Fruit fly (Drosophila melanogaster) whole organism, embryonic: ENCODE results near the gene sphe.
A peak's percentile ranks its signal among the peaks of the same experiment; 100 is the strongest.

Experiments used
- Antp ChIP-seq: fragments of 200-800 bp; sonication (Bioruptor generic); optimal IDR thresholded peaks from 3 replicates; lab custom pipeline; 2016; ENCODE audit warnings: missing biosample characterization, missing genetic modification characterization
- Atf3 ChIP-seq: fragments of 200-800 bp; sonication (Bioruptor generic); optimal IDR thresholded peaks from 3 replicates; lab custom pipeline; 2016; ENCODE audit warnings: missing biosample characterization, missing genetic modification characterization
- BEAF-32 ChIP-seq: fragments of 200-800 bp; sonication (Bioruptor generic); optimal IDR thresholded peaks from 3 replicates; lab custom pipeline; 2017; ENCODE audit warnings: missing biosample characterization, missing genetic modification characterization, mild to moderate bottlenecking, moderate library complexity, missing genetic modification reagents
- CG10565 ChIP-seq: fragments of 200-800 bp; sonication (Bioruptor generic); optimal IDR thresholded peaks from 3 replicates; lab custom pipeline; 2016; ENCODE audit warnings: missing biosample characterization, mild to moderate bottlenecking, missing genetic modification characterization
- CG12659 ChIP-seq: fragments of 200-800 bp; sonication (Bioruptor generic); optimal IDR thresholded peaks from 3 replicates; lab custom pipeline; 2017; ENCODE audit warnings: mild to moderate bottlenecking, missing biosample characterization, missing genetic modification reagents, missing genetic modification characterization
- CG13287 ChIP-seq: fragments of 200-800 bp; sonication (Bioruptor generic); IDR thresholded peaks from 2 replicates; pipeline ENCODE4 v1.3.6; 2022; ENCODE audit warnings: missing biosample characterization, missing genetic modification characterization; ENCODE audit not compliant: partially characterized antibody
- CG15011 ChIP-seq: fragments of 200-800 bp; sonication (Bioruptor generic); optimal IDR thresholded peaks from 3 replicates; lab custom pipeline; 2018; ENCODE audit warnings: missing biosample characterization, mild to moderate bottlenecking, missing genetic modification characterization
- CG17568 ChIP-seq: fragments of 200-800 bp; sonication (Bioruptor generic); optimal IDR thresholded peaks from 2 replicates; lab custom pipeline; 2018; ENCODE audit warnings: missing biosample characterization, mild to moderate bottlenecking, missing genetic modification characterization, moderate library complexity
- CG18011 ChIP-seq: fragments of 200-800 bp; sonication (Bioruptor generic); optimal IDR thresholded peaks from 2 replicates; lab custom pipeline; 2017; ENCODE audit warnings: missing biosample characterization, missing genetic modification characterization, mild to moderate bottlenecking, moderate library complexity, missing genotype
- CG18619 ChIP-seq: fragments of 200-800 bp; sonication (Bioruptor generic); optimal IDR thresholded peaks from 3 replicates; lab custom pipeline; 2017; ENCODE audit warnings: missing biosample characterization, mild to moderate bottlenecking, missing genetic modification characterization
- CG2116 ChIP-seq: fragments of 200-800 bp; sonication (Bioruptor generic); optimal IDR thresholded peaks from 3 replicates; lab custom pipeline; 2018; ENCODE audit warnings: missing biosample characterization, mild to moderate bottlenecking, missing genetic modification characterization
- CG33557 ChIP-seq: fragments of 200-800 bp; sonication (Bioruptor generic); optimal IDR thresholded peaks from 2 replicates; lab custom pipeline; 2019; ENCODE audit warnings: missing biosample characterization, mild to moderate bottlenecking, missing genetic modification characterization, moderate library complexity
- CG4424 ChIP-seq: fragments of 200-800 bp; sonication (Bioruptor generic); optimal IDR thresholded peaks from 3 replicates; lab custom pipeline; 2016; ENCODE audit warnings: missing biosample characterization, missing genetic modification characterization
- CG8089 ChIP-seq: fragments of 200-800 bp; sonication (Bioruptor generic); optimal IDR thresholded peaks from 3 replicates; lab custom pipeline; 2016; ENCODE audit warnings: missing biosample characterization, missing genetic modification characterization
- CG8290 ChIP-seq, 3 experiments: fragments of 200-800 bp; sonication (Bioruptor generic); optimal IDR thresholded peaks; 2 replicates each; lab custom pipeline; 2016 to 2019; ENCODE audit warnings: missing biosample characterization in 3 of 3, missing genetic modification characterization in 3 of 3, mild to moderate bottlenecking in 2 of 3, moderate library complexity in 1 of 3
- CG9817 ChIP-seq: fragments of 200-800 bp; sonication (Bioruptor generic); optimal IDR thresholded peaks from 2 replicates; lab custom pipeline; 2018; ENCODE audit warnings: missing biosample characterization, mild to moderate bottlenecking, missing genetic modification characterization, moderate library complexity
- CTCF ChIP-seq: fragments of 200-800 bp; sonication (Bioruptor generic); optimal IDR thresholded peaks from 2 replicates; lab custom pipeline; 2017; ENCODE audit warnings: missing biosample characterization, mild to moderate bottlenecking, missing genetic modification characterization, moderate library complexity
- CoRest ChIP-seq: fragments of 200-800 bp; sonication (Bioruptor generic); optimal IDR thresholded peaks from 3 replicates; lab custom pipeline; 2018; ENCODE audit warnings: missing biosample characterization, mild to moderate bottlenecking, missing genetic modification characterization, moderate library complexity
- Doc3 ChIP-seq: fragments of 200-800 bp; sonication (Bioruptor generic); IDR thresholded peaks from 3 replicates; pipeline ENCODE4 v1.3.6; 2022; ENCODE audit warnings: missing biosample characterization, missing genetic modification characterization; ENCODE audit not compliant: partially characterized antibody
- Dp ChIP-seq: fragments of 200-800 bp; sonication (Bioruptor generic); optimal IDR thresholded peaks from 2 replicates; lab custom pipeline; 2018; ENCODE audit warnings: missing biosample characterization, mild to moderate bottlenecking, missing genetic modification characterization, moderate library complexity
- Fer1 ChIP-seq: fragments of 200-800 bp; sonication (Bioruptor generic); optimal IDR thresholded peaks from 2 replicates; lab custom pipeline; 2017; ENCODE audit warnings: missing biosample characterization, mild to moderate bottlenecking, missing genetic modification characterization
- H2.0 ChIP-seq: fragments of 200-800 bp; sonication (Bioruptor generic); IDR thresholded peaks from 2 replicates; pipeline ENCODE4 v1.3.6; 2022; ENCODE audit warnings: missing biosample characterization, missing genetic modification characterization
- Hey ChIP-seq: fragments of 200-800 bp; sonication (Bioruptor generic); optimal IDR thresholded peaks from 3 replicates; lab custom pipeline; 2018; ENCODE audit warnings: missing biosample characterization, mild to moderate bottlenecking, missing genetic modification characterization
- Lpt ChIP-seq: fragments of >200 bp; optimal IDR thresholded peaks from 2 replicates; lab custom pipeline; 2018; ENCODE audit warnings: missing biosample characterization, missing genetic modification characterization
- MBD-R2 ChIP-seq: fragments of 200-800 bp; sonication (Bioruptor generic); IDR thresholded peaks from 2 replicates; pipeline ENCODE4 v1.3.6; 2022; ENCODE audit warnings: missing biosample characterization, missing genetic modification characterization
- Mad ChIP-seq: fragments of 200-800 bp; sonication (Bioruptor generic); optimal IDR thresholded peaks from 2 replicates; lab custom pipeline; 2016; ENCODE audit warnings: missing biosample characterization, missing genetic modification characterization
- NK7.1 ChIP-seq: fragments of 200-800 bp; sonication (Bioruptor generic); optimal IDR thresholded peaks from 3 replicates; lab custom pipeline; 2016; ENCODE audit warnings: missing biosample characterization, missing genetic modification characterization
- Nf-YA ChIP-seq: fragments of 200-800 bp; sonication (Bioruptor generic); IDR thresholded peaks from 2 replicates; pipeline ENCODE4 v1.3.6; 2022; ENCODE audit warnings: missing biosample characterization, missing genetic modification characterization
- PHDP ChIP-seq: fragments of 200-800 bp; sonication (Bioruptor generic); optimal IDR thresholded peaks from 3 replicates; lab custom pipeline; 2018; ENCODE audit warnings: missing biosample characterization, mild to moderate bottlenecking, missing genetic modification characterization, moderate library complexity
- Ssrp ChIP-seq: fragments of 200-800 bp; sonication (Bioruptor generic); optimal IDR thresholded peaks from 2 replicates; lab custom pipeline; 2018; ENCODE audit warnings: missing biosample characterization, mild to moderate bottlenecking, missing genetic modification characterization, moderate library complexity
- ato ChIP-seq: fragments of 200-800 bp; sonication (Bioruptor generic); IDR thresholded peaks from 2 replicates; pipeline ENCODE4 v1.3.6; 2022; ENCODE audit warnings: missing biosample characterization, missing genetic modification characterization; ENCODE audit not compliant: partially characterized antibody
- bcd ChIP-seq: fragments of 200-800 bp; sonication (Bioruptor generic); optimal IDR thresholded peaks from 2 replicates; lab custom pipeline; 2017; ENCODE audit warnings: missing biosample characterization, mild to moderate bottlenecking, missing genetic modification characterization
- cg ChIP-seq: fragments of 200-800 bp; sonication (Bioruptor generic); optimal IDR thresholded peaks from 3 replicates; lab custom pipeline; 2019; ENCODE audit warnings: missing biosample characterization, mild to moderate bottlenecking, missing genetic modification characterization, moderate library complexity
- chif ChIP-seq, 2 experiments: fragments of 200-800 bp; sonication (Bioruptor generic); optimal IDR thresholded peaks; 3 replicates each; lab custom pipeline; 2016; ENCODE audit warnings: missing biosample characterization in 2 of 2, missing genetic modification characterization in 2 of 2
- chm ChIP-seq: fragments of 200-800 bp; sonication (Bioruptor generic); IDR thresholded peaks from 2 replicates; pipeline ENCODE4 v1.3.6; 2022; ENCODE audit warnings: missing biosample characterization, missing genetic modification characterization
- dmrt11E ChIP-seq: fragments of 200-800 bp; sonication (Bioruptor generic); optimal IDR thresholded peaks from 3 replicates; lab custom pipeline; 2018; ENCODE audit warnings: missing biosample characterization, mild to moderate bottlenecking, missing genetic modification characterization, moderate library complexity
- emc ChIP-seq: fragments of 200-800 bp; sonication (Bioruptor generic); optimal IDR thresholded peaks from 2 replicates; lab custom pipeline; 2016; ENCODE audit warnings: missing biosample characterization, missing genetic modification characterization
- fd64A ChIP-seq: fragments of 200-800 bp; sonication (Bioruptor generic); optimal IDR thresholded peaks from 3 replicates; lab custom pipeline; 2018; ENCODE audit warnings: missing biosample characterization, mild to moderate bottlenecking, missing genetic modification characterization
- gem ChIP-seq: fragments of 200-800 bp; sonication (Bioruptor generic); optimal IDR thresholded peaks from 2 replicates; lab custom pipeline; 2019; ENCODE audit warnings: missing biosample characterization, mild to moderate bottlenecking, missing genetic modification characterization, moderate library complexity
- inv ChIP-seq: fragments of 200-800 bp; sonication (Bioruptor generic); IDR thresholded peaks from 2 replicates; pipeline ENCODE4 v1.3.6; 2022; ENCODE audit warnings: missing biosample characterization, missing genetic modification characterization; ENCODE audit not compliant: partially characterized antibody
- knrl ChIP-seq: fragments of 200-800 bp; sonication (Bioruptor generic); IDR thresholded peaks from 3 replicates; pipeline ENCODE4 v1.3.6; 2022; ENCODE audit warnings: missing biosample characterization, missing genetic modification characterization; ENCODE audit not compliant: partially characterized antibody
- luna ChIP-seq: fragments of 200-800 bp; sonication (Bioruptor generic); optimal IDR thresholded peaks from 2 replicates; lab custom pipeline; 2016; ENCODE audit warnings: missing biosample characterization, missing genetic modification characterization
- onecut ChIP-seq: fragments of 200-800 bp; sonication (Bioruptor generic); IDR thresholded peaks from 2 replicates; pipeline ENCODE4 v1.3.6; 2022; ENCODE audit warnings: missing biosample characterization, missing genetic modification characterization
- pfk ChIP-seq: fragments of 200-800 bp; sonication (Bioruptor generic); optimal IDR thresholded peaks from 2 replicates; lab custom pipeline; 2018; ENCODE audit warnings: missing biosample characterization, mild to moderate bottlenecking, missing genetic modification characterization, moderate library complexity
- run ChIP-seq: fragments of 200-800 bp; sonication (Bioruptor generic); optimal IDR thresholded peaks from 3 replicates; lab custom pipeline; 2018; ENCODE audit warnings: missing biosample characterization, mild to moderate bottlenecking, missing genetic modification characterization
- slbo ChIP-seq: fragments of 200-800 bp; sonication (Bioruptor generic); IDR thresholded peaks from 2 replicates; pipeline ENCODE4 v1.3.6; 2022; ENCODE audit warnings: missing biosample characterization, missing genetic modification characterization
- sob ChIP-seq: fragments of 200-800 bp; sonication (Bioruptor generic); IDR thresholded peaks from 2 replicates; pipeline ENCODE4 v1.3.6; 2022; ENCODE audit warnings: missing biosample characterization, missing genetic modification characterization
- vnd ChIP-seq: fragments of 200-800 bp; sonication (Bioruptor generic); IDR thresholded peaks from 3 replicates; pipeline ENCODE4 v1.3.6; 2022; ENCODE audit warnings: missing biosample characterization, missing genetic modification characterization; ENCODE audit not compliant: partially characterized antibody
- vvl ChIP-seq: fragments of 200-800 bp; sonication (Bioruptor generic); IDR thresholded peaks from 2 replicates; pipeline ENCODE4 v1.3.6; 2022; ENCODE audit warnings: missing biosample characterization, missing genetic modification characterization
- wor ChIP-seq: fragments of 200-800 bp; sonication (Bioruptor generic); IDR thresholded peaks from 2 replicates; pipeline ENCODE4 v1.3.6; 2022; ENCODE audit warnings: missing biosample characterization, missing genetic modification characterization

sphe gene

dm6 chrX:16683765-16684164 is 18.0 kb downstream of the sphe start, which contains the start of gene Axs (continued):
- TF ChIP-seq Hey (tag; lab: Kevin White, UChicago) (no peak), Ssrp (tag; lab: Kevin White, UChicago) (no peak), vnd (GFP tag; lab: Robert Waterston, UW) (peak; percentile 58; the same call in 2 of the 3 replicates), H2.0 (GFP tag; lab: Robert Waterston, UW) (no peak), Lpt (GFP tag; lab: Kevin White, UChicago) (no peak), CG17568 (GFP tag; lab: Kevin White, UChicago) (no peak), vvl (peak; percentile 76), chif (GFP tag; optimal IDR thresholded peaks at IDR 0.05; lab: Kevin White, UChicago) (peak; percentile 3 to 10), CG2116 (GFP tag; lab: Kevin White, UChicago) (peak; percentile 85), CG13287 (GFP tag; lab: Robert Waterston, UW) (peak; percentile 77), CG8290 (GFP tag; optimal IDR thresholded peaks at IDR 0.05; lab: Kevin White, UChicago) (peak; percentile 85), CG8290 (tag; optimal IDR thresholded peaks at IDR 0.05; lab: Kevin White, UChicago) (peak; percentile 54 to 87), Dp (GFP tag; lab: Kevin White, UChicago) (peak; percentile 98), Mad (GFP tag; lab: Kevin White, UChicago) (peak; percentile 27), NK7.1 (GFP tag; lab: Kevin White, UChicago) (no peak), onecut (GFP tag; lab: Robert Waterston, UW) (0 out of 2 replicates have a peak, but pooled peaks have one; percentile 7), dmrt11E (tag; lab: Kevin White, UChicago) (no peak), CTCF (GFP tag; lab: Kevin White, UChicago) (peak; percentile 21), CG9817 (tag; lab: Kevin White, UChicago) (peak; percentile 0), fd64A (GFP tag; lab: Kevin White, UChicago) (no peak), CG12659 (GFP tag; lab: Kevin White, UChicago) (peak; percentile 50), chm (GFP tag; lab: Robert Waterston, UW) (no peak), slbo (GFP tag; lab: Robert Waterston, UW) (peak; percentile 52), cg (GFP tag; lab: Kevin White, UChicago) (peak; percentile 13), CG10565 (GFP tag; lab: Kevin White, UChicago) (no peak), Doc3 (GFP tag; lab: Robert Waterston, UW) (peak; percentile 44; the same call in 1 of the 3 replicates), Antp (peak; percentile 45), BEAF-32 (GFP tag; lab: Kevin White, UChicago) (peak; percentile 79), CG33557 (GFP tag; lab: Kevin White, UChicago) (peak; percentile 9), knrl (peak; percentile 80), CG18619 (GFP tag; lab: Kevin White, UChicago) (no peak), CG4424 (GFP tag; lab: Kevin White, UChicago) (no peak), luna (GFP tag; lab: Kevin White, UChicago) (no peak), PHDP (tag; lab: Kevin White, UChicago) (no peak), emc (no peak), Atf3 (peak; percentile 51), Fer1 (GFP tag; lab: Kevin White, UChicago) (no peak), ato (GFP tag; lab: Robert Waterston, UW) (peak; percentile 69), Nf-YA (GFP tag; lab: Robert Waterston, UW) (no peak), bcd (GFP tag; lab: Kevin White, UChicago) (no peak), CG15011 (GFP tag; lab: Kevin White, UChicago) (no peak), gem (tag; lab: Kevin White, UChicago) (peak; percentile 17), wor (GFP tag; lab: Robert Waterston, UW) (no peak), MBD-R2 (GFP tag; lab: Robert Waterston, UW) (peak; percentile 23; the same call in 1 of the 2 replicates), inv (GFP tag; lab: Robert Waterston, UW) (peak; percentile 67), CG18011 (peak; percentile 4), CG8089 (GFP tag; lab: Kevin White, UChicago) (no peak), CoRest (tag; lab: Kevin White, UChicago) (peak; percentile 51), pfk (no peak), run (tag; lab: Kevin White, UChicago) (no peak), sob (peak; percentile 43; the same call in 1 of the 2 replicates)
